Fruit fly (Drosophila melanogaster): Measurements from ENCODE around the gene tara.

Gene tara

DNA sequence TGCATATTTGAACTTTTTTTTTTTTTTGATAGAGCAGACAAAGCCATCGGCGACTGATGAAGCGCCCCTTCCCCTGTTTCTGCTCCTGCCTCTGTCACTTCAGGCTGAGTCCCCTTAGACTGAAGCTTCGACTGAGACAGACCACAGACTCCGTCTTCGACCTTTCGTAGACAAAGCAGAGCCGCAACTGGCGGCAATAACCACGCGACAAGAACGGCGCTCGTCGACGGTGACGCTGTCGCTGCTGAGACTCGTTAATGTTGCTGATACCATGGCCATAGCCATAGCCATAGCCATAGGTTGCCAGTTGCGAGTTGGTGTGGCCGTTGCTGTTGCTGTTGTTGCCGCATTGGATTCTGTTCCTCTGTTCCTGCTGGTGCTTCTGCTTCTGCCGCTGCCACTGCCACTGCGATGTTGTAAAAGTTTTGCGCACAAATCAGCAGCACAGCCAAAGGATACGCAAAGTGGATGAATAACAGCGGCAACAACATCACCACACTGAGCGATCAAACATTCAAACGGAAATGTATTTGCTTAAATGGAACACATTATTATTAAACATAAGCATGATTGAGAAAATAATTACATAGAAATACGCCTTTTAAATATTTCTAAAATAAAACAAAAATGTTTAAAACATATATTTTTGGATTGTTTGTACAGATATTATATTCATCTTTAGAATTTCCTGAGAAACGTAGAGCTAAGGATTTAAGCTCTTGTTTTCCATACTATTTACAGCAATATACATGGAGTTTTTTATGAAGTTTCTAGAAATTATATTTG lies 2.0 kb upstream of the tara start (continued):
- TF ChIP-seq kni (GFP tag; optimal IDR thresholded peaks at IDR 0.05) (peak; percentile 67), CG9817 (tag; optimal IDR thresholded peaks at IDR 0.05) (no peak), pb (GFP tag; optimal IDR thresholded peaks at IDR 0.05) (peak; percentile 36), Ssrp (tag; optimal IDR thresholded peaks at IDR 0.05) (peak; percentile 35), CG18619 (GFP tag; optimal IDR thresholded peaks at IDR 0.05) (peak; percentile 34), crol (GFP tag; IDR thresholded peaks at IDR 0.05) (peak; percentile 69), vvl (GFP tag; IDR thresholded peaks at IDR 0.05) (peak; percentile 44; the same call in 1 of the 2 replicates), sr (GFP tag; IDR thresholded peaks at IDR 0.05) (0 out of 3 replicates have a peak, but pooled peaks have one; percentile 39), CG18599 (GFP tag; optimal IDR thresholded peaks at IDR 0.05) (peak; percentile 59), trh (GFP tag; optimal IDR thresholded peaks at IDR 0.05) (no peak), corto (GFP tag; optimal IDR thresholded peaks at IDR 0.05) (no peak), vfl (GFP tag; optimal IDR thresholded peaks at IDR 0.05) (no peak), HmgD (GFP tag; optimal IDR thresholded peaks at IDR 0.05) (no peak), CG7786 (GFP tag; optimal IDR thresholded peaks at IDR 0.05) (peak; percentile 18), lov (optimal IDR thresholded peaks at IDR 0.05) (no peak), lov (GFP tag; IDR thresholded peaks at IDR 0.05) (no peak), CoRest (tag; optimal IDR thresholded peaks at IDR 0.05) (peak; percentile 39), ken (GFP tag; IDR thresholded peaks at IDR 0.05) (no peak), bbx (GFP tag; IDR thresholded peaks at IDR 0.05; ENCODE audit: partially characterized antibody) (peak; percentile 50), Antp (GFP tag; optimal IDR thresholded peaks at IDR 0.05) (peak; percentile 8), org-1 (GFP tag; optimal IDR thresholded peaks at IDR 0.05) (peak; percentile 39), Hmr (GFP tag; optimal IDR thresholded peaks at IDR 0.05) (peak; percentile 42), Oli (tag; optimal IDR thresholded peaks at IDR 0.05) (peak; percentile 51), Hand (GFP tag; optimal IDR thresholded peaks at IDR 0.05) (no peak), chif (GFP tag; optimal IDR thresholded peaks at IDR 0.05) (no peak), Camta (GFP tag; optimal IDR thresholded peaks at IDR 0.05) (no peak), klu (GFP tag; IDR thresholded peaks at IDR 0.05) (no peak), CG5180 (GFP tag; optimal IDR thresholded peaks at IDR 0.05) (peak; percentile 73), CG6791 (GFP tag; IDR thresholded peaks at IDR 0.05; ENCODE audit: partially characterized antibody) (peak; percentile 52; the same call in 1 of the 3 replicates), CkIIα-i1 (GFP tag; IDR thresholded peaks at IDR 0.05) (no peak), ind (GFP tag; optimal IDR thresholded peaks at IDR 0.05) (no peak), CG12071 (GFP tag; optimal IDR thresholded peaks at IDR 0.05) (peak; percentile 46), her (GFP tag; optimal IDR thresholded peaks at IDR 0.05) (peak; percentile 29), CG3281 (GFP tag; optimal IDR thresholded peaks at IDR 0.05) (peak; percentile 66), CG6689 (GFP tag; IDR thresholded peaks at IDR 0.05) (no peak), lola (GFP tag; optimal IDR thresholded peaks at IDR 0.05) (no peak), Pdp1 (GFP tag; optimal IDR thresholded peaks at IDR 0.05) (peak in 1 of 2 experiments; percentile 0), ERR (GFP tag; optimal IDR thresholded peaks at IDR 0.05) (peak; percentile 6), CG16815 (GFP tag; optimal IDR thresholded peaks at IDR 0.05) (peak; percentile 1), luna (GFP tag; optimal IDR thresholded peaks at IDR 0.05) (no peak), pros (GFP tag; optimal IDR thresholded peaks at IDR 0.05) (peak; percentile 49), CG12299 (tag; optimal IDR thresholded peaks at IDR 0.05) (no peak), CG13287 (GFP tag; IDR thresholded peaks at IDR 0.05; ENCODE audit: partially characterized antibody) (no peak; the same call in 1 of the 2 replicates), CG8924 (tag; optimal IDR thresholded peaks at IDR 0.05) (peak; percentile 58), Xbp1 (GFP tag; optimal IDR thresholded peaks at IDR 0.05) (peak; percentile 9), sd (tag; optimal IDR thresholded peaks at IDR 0.05) (no peak), Dad (GFP tag; optimal IDR thresholded peaks at IDR 0.05) (no peak), CG4617 (GFP tag; optimal IDR thresholded peaks at IDR 0.05; ENCODE audit: borderline replicate concordance) (no peak)
